Fruit fly (Drosophila melanogaster): ENCODE data around the gene CG33109.

DNA sequence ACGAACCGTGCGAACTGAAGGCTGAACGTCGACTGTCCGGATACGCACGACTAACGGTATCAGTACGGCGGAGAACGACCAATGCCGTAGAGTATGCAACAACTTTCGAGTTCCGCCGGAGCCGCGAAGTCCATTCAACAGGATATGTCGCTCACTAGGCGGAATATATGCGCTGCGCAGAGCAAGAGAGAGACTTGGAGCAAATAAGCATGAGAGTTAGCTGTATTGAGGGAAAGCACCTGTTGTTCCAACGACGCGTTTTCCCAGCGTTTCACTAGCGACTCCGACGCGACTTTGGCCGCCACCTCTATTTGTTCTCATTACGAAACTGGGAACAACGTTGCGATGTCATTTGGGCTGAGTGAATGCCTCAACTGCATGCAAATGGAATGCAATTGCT lies 6.6 kb downstream of the CG33109 start, which contains the start of gene Dop1R1:
- TF ChIP-seq CG42726 (GFP tag; IDR thresholded peaks at IDR 0.05; ENCODE audit: partially characterized antibody) = no peak
- TF ChIP-seq CG9727 (GFP tag; optimal IDR thresholded peaks at IDR 0.05) = no peak
- no peak for TF ChIP-seq D19A (tag; optimal IDR thresholded peaks at IDR 0.05)
- no peak for TF ChIP-seq CG18619 (GFP tag; optimal IDR thresholded peaks at IDR 0.05)
- TF ChIP-seq CG15696 (tag; optimal IDR thresholded peaks at IDR 0.05) = no peak
- no peak for TF ChIP-seq CG3065 (GFP tag; optimal IDR thresholded peaks at IDR 0.05)
- TF ChIP-seq Antp (GFP tag; optimal IDR thresholded peaks at IDR 0.05) = no peak
- TF ChIP-seq CG33213 (GFP tag; optimal IDR thresholded peaks at IDR 0.05) = no peak
- no peak for TF ChIP-seq ATbp (GFP tag; optimal IDR thresholded peaks at IDR 0.05)
- TF ChIP-seq sima (GFP tag; optimal IDR thresholded peaks at IDR 0.05) = no peak
- no peak for TF ChIP-seq sc (optimal IDR thresholded peaks at IDR 0.05)
- no peak for TF ChIP-seq sc (GFP tag; optimal IDR thresholded peaks at IDR 0.05)
- no peak for TF ChIP-seq CG16815 (GFP tag; optimal IDR thresholded peaks at IDR 0.05)
- no peak for TF ChIP-seq Sox102F (GFP tag; optimal IDR thresholded peaks at IDR 0.05)
- TF ChIP-seq cas (GFP tag; IDR thresholded peaks at IDR 0.05) = no peak
